Worm (Caenorhabditis elegans): ENCODE data around the gene rfs-1.

The rfs-1 gene

ce11 chrIII:8227511-8227910, 1.2 kb downstream of the rfs-1 start, which contains the start of gene fbxl-1 (continued):
- TF ChIP-seq elt-3 (tag; optimal IDR thresholded peaks at IDR 0.05) (peak in 2 of 6 experiments; percentile 14 to 61), sup-37 (GFP tag; optimal IDR thresholded peaks at IDR 0.05) (no peak), F16B12.6 (tag; optimal IDR thresholded peaks at IDR 0.05) (peak; percentile 50), sox-4 (tag; optimal IDR thresholded peaks at IDR 0.05) (peak; percentile 73), unc-130 (tag; optimal IDR thresholded peaks at IDR 0.05) (peak; percentile 56), snpc-4 (tag; optimal IDR thresholded peaks at IDR 0.05) (peak; percentile 6), mab-9 (GFP tag; IDR thresholded peaks at IDR 0.05) (no peak), nhr-12 (tag; optimal IDR thresholded peaks at IDR 0.05) (no peak), pqm-1 (tag; optimal IDR thresholded peaks at IDR 0.05) (no peak)

DNA sequence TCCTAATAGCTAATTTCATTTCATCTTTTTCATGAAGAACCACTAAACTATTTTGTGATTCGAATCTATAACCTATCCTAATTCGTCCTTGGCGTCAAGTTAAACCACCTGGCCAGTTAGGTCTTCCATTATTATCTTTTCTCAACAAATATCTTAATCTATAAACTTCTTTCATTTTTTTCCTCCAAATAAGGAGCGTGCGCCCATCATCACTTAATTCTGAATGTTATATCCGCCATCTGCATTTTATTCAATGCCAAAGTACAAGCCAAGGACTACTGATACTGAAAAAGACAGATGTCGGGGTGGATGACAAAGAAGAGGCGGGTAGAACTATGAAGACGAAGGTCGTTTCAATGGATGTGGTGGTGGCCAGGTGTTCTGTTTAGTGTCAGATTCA, 2.6 kb downstream of the rfs-1 start:
- TF ChIP-seq lin-13 (GFP tag; optimal IDR thresholded peaks at IDR 0.05) (peak; percentile 11), mep-1 (tag; optimal IDR thresholded peaks at IDR 0.05) (peak; percentile 56), elt-3 (tag; optimal IDR thresholded peaks at IDR 0.05) (peak in 1 of 6 experiments; percentile 39), blmp-1 (tag; optimal IDR thresholded peaks at IDR 0.05) (peak; percentile 36), C34B4.2 (tag; optimal IDR thresholded peaks at IDR 0.05) (no peak), nhr-71 (tag; optimal IDR thresholded peaks at IDR 0.05) (peak; percentile 16), sup-37 (GFP tag; optimal IDR thresholded peaks at IDR 0.05) (no peak), tlp-1 (tag; optimal IDR thresholded peaks at IDR 0.05) (no peak), snu-23 (GFP tag; optimal IDR thresholded peaks at IDR 0.05) (peak; percentile 6), lir-3 (tag; optimal IDR thresholded peaks at IDR 0.05; ENCODE audit: poor library complexity) (no peak), nhr-90 (tag; optimal IDR thresholded peaks at IDR 0.05; ENCODE audit: poor library complexity) (no peak), vab-15 (tag; optimal IDR thresholded peaks at IDR 0.05) (no peak), efl-1 (optimal IDR thresholded peaks at IDR 0.05) (no peak), efl-1 (GFP tag; optimal IDR thresholded peaks at IDR 0.05 in 1 of 2) (peak in 1 of 2 experiments; percentile 0), nhr-237 (tag; optimal IDR thresholded peaks at IDR 0.05) (no peak), lsy-2 (tag; optimal IDR thresholded peaks at IDR 0.05) (peak in 1 of 2 experiments; percentile 18), nhr-85 (tag) (peak; percentile 79), lin-14 (GFP tag; optimal IDR thresholded peaks at IDR 0.05) (peak; percentile 63)

ce11 chrIII:8229480-8229879, 3.2 kb downstream of the rfs-1 start:
- TF ChIP-seq lin-14 (GFP tag; optimal IDR thresholded peaks at IDR 0.05): peak; percentile 63
- peak; percentile 1 for TF ChIP-seq sox-4 (tag; optimal IDR thresholded peaks at IDR 0.05)
- TF ChIP-seq nhr-77 (tag; optimal IDR thresholded peaks at IDR 0.05): no peak
- no peak for TF ChIP-seq lir-3 (tag; optimal IDR thresholded peaks at IDR 0.05; ENCODE audit: poor library complexity)
- TF ChIP-seq C34B4.2 (tag; optimal IDR thresholded peaks at IDR 0.05): no peak
- no peak for TF ChIP-seq sptf-1 (tag; optimal IDR thresholded peaks at IDR 0.05)
- peak; percentile 71 for TF ChIP-seq fkh-8 (tag; optimal IDR thresholded peaks at IDR 0.05)
- peak; percentile 45 for TF ChIP-seq ztf-4 (tag; optimal IDR thresholded peaks at IDR 0.05)
- no peak for TF ChIP-seq dpl-1 (GFP tag; optimal IDR thresholded peaks at IDR 0.05)
- TF ChIP-seq nhr-71 (tag; optimal IDR thresholded peaks at IDR 0.05): peak; percentile 73
- no peak for TF ChIP-seq snu-23 (GFP tag; optimal IDR thresholded peaks at IDR 0.05)
- TF ChIP-seq egl-13 (tag; optimal IDR thresholded peaks at IDR 0.05): peak; percentile 76
- TF ChIP-seq dsc-1 (tag; optimal IDR thresholded peaks at IDR 0.05): peak; percentile 92
- no peak for TF ChIP-seq ceh-8 (GFP tag; optimal IDR thresholded peaks at IDR 0.05)
- TF ChIP-seq fkh-10 (GFP tag; optimal IDR thresholded peaks at IDR 0.05): no peak
- no peak for TF ChIP-seq isw-1 (GFP tag; IDR thresholded peaks at IDR 0.05)
- no peak for TF ChIP-seq sup-37 (GFP tag; optimal IDR thresholded peaks at IDR 0.05)
- no peak for TF ChIP-seq tbx-2 (tag; optimal IDR thresholded peaks at IDR 0.05)
- no peak for TF ChIP-seq ceh-63 (GFP tag; optimal IDR thresholded peaks at IDR 0.05)
- TF ChIP-seq nhr-19 (GFP tag; conservative IDR thresholded peaks at IDR 0.05): no peak
- peak; percentile 70 for TF ChIP-seq nhr-47 (tag; optimal IDR thresholded peaks at IDR 0.05)
- TF ChIP-seq xbp-1 (tag; optimal IDR thresholded peaks at IDR 0.05): no peak
- TF ChIP-seq fkh-4 (tag; optimal IDR thresholded peaks at IDR 0.05; ENCODE audit: borderline replicate concordance): no peak
- no peak for TF ChIP-seq pag-3 (tag; optimal IDR thresholded peaks at IDR 0.05; ENCODE audit: borderline replicate concordance, insufficient read depth)
- TF ChIP-seq unc-30 (tag; optimal IDR thresholded peaks at IDR 0.05): no peak
- no peak for TF ChIP-seq F16B12.6 (tag; optimal IDR thresholded peaks at IDR 0.05)
- TF ChIP-seq nhr-237 (tag; optimal IDR thresholded peaks at IDR 0.05): no peak
- TF ChIP-seq Y116A8C.19 (tag; optimal IDR thresholded peaks at IDR 0.05; ENCODE audit: borderline replicate concordance): no peak
- no peak for TF ChIP-seq grh-1 (GFP tag; IDR thresholded peaks at IDR 0.05)
- TF ChIP-seq lin-39 (tag; optimal IDR thresholded peaks at IDR 0.05): no peak
- TF ChIP-seq swsn-7 (tag; optimal IDR thresholded peaks at IDR 0.05): peak; percentile 43
- no peak for TF ChIP-seq nhr-90 (tag; optimal IDR thresholded peaks at IDR 0.05; ENCODE audit: poor library complexity)
- peak; percentile 45 for TF ChIP-seq nhr-11 (tag; optimal IDR thresholded peaks at IDR 0.05)

Measured in whole organism, L1 larva.